Fruit fly (Drosophila melanogaster) whole organism, prepupa: Measurements from ENCODE around the gene Ccz1.

ENCODE experiments used
- CG10669 ChIP-seq: fragments of 200-800 bp; sonication (Bioruptor generic); optimal IDR thresholded peaks from 3 replicates; lab custom pipeline; 2018; ENCODE audit warnings: missing biosample characterization, mild to moderate bottlenecking, missing genetic modification characterization, moderate library complexity
- CG15336 ChIP-seq: fragments of 200-800 bp; sonication (Bioruptor generic); IDR thresholded peaks from 2 replicates; pipeline ENCODE4 v1.3.6; 2022; ENCODE audit warnings: missing biosample characterization, missing genetic modification characterization
- CG4318 ChIP-seq: fragments of 200-800 bp; sonication (Bioruptor generic); optimal IDR thresholded peaks from 3 replicates; lab custom pipeline; 2017; ENCODE audit warnings: missing biosample characterization, mild to moderate bottlenecking, missing genetic modification characterization
- Sox102F ChIP-seq: fragments of 200-800 bp; sonication (Bioruptor generic); optimal IDR thresholded peaks from 2 replicates; lab custom pipeline; 2016; ENCODE audit warnings: missing biosample characterization, mild to moderate bottlenecking, missing genetic modification characterization
- ss ChIP-seq, 2 experiments: fragments of 200-800 bp; sonication (Bioruptor generic); optimal IDR thresholded peaks; 2 replicates in 1 of 2; 3 replicates in 1 of 2; lab custom pipeline; 2017 to 2018; ENCODE audit warnings: mild to moderate bottlenecking in 2 of 2, missing biosample characterization in 2 of 2, missing genetic modification characterization in 2 of 2, moderate library complexity in 1 of 2
- topi ChIP-seq: fragments of 200-800 bp; sonication (Bioruptor generic); optimal IDR thresholded peaks from 3 replicates; lab custom pipeline; 2016; ENCODE audit warnings: missing biosample characterization, missing genetic modification characterization

DNA sequence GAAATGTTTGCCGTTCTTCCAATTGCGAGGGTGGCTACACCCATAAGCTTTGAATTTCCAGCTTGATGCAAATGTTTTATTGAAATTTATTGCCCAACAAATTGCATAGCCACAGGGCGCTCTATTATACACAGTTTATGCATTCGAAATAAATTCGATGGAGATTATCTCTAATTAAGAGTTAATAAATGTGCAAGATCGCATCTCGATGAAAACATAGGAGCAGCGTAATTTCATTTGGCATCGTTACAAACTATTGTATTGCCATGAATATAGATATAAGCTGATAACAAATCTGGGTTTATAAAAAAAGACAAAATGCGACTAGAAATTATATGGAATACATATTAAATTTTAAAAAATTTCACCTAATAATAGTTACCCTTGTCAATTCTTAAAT lies 48.5 kb downstream of the Ccz1 start:
- TF ChIP-seq CG15336 (GFP tag; lab: Robert Waterston, UW) (no peak), Sox102F (GFP tag; lab: Kevin White, UChicago) (no peak), CG10669 (GFP tag; lab: Kevin White, UChicago) (no peak), topi (GFP tag; lab: Kevin White, UChicago) (no peak), ss (GFP tag; optimal IDR thresholded peaks at IDR 0.05; lab: Kevin White, UChicago) (no peak), CG4318 (no peak)
